Fruit fly (Drosophila melanogaster) whole organism, wandering third instar larva: ENCODE results near the gene Hr38.

ENCODE experiments used
- Abd-B ChIP-seq: fragments of >200 bp; optimal IDR thresholded peaks from 2 replicates; lab custom pipeline; 2017; ENCODE audit warnings: missing biosample characterization, missing genetic modification characterization
- CrebA ChIP-seq: fragments of 200-800 bp; sonication (Bioruptor generic); optimal IDR thresholded peaks from 2 replicates; lab custom pipeline; 2016; ENCODE audit warnings: missing biosample characterization, mild to moderate bottlenecking, missing genetic modification characterization, borderline replicate concordance
- Dfd ChIP-seq: fragments of >200 bp; optimal IDR thresholded peaks from 2 replicates; lab custom pipeline; 2017; ENCODE audit warnings: missing biosample characterization, missing genetic modification characterization
- GATAd ChIP-seq: sonication (Bioruptor generic); optimal IDR thresholded peaks from 2 replicates; lab custom pipeline; 2016; ENCODE audit warnings: missing biosample characterization, missing genetic modification characterization
- Hr78 ChIP-seq: fragments of >200 bp; optimal IDR thresholded peaks from 2 replicates; lab custom pipeline; 2017; ENCODE audit warnings: missing biosample characterization, missing genetic modification characterization
- Hr83 ChIP-seq: fragments of 200-300 bp; sonication (Bioruptor generic); optimal IDR thresholded peaks from 2 replicates; lab custom pipeline; 2016; ENCODE audit warnings: missing biosample characterization, mild to moderate bottlenecking, missing genetic modification characterization, moderate library complexity; ENCODE audit not compliant: poor library complexity, severe bottlenecking
- Jra ChIP-seq: sonication (Bioruptor generic); optimal IDR thresholded peaks from 2 replicates; lab custom pipeline; 2016; ENCODE audit warnings: missing biosample characterization, missing genetic modification characterization
- Myc ChIP-seq: fragments of >200 bp; optimal IDR thresholded peaks from 2 replicates; lab custom pipeline; 2017
- N ChIP-seq: fragments of >200 bp; optimal IDR thresholded peaks from 2 replicates; lab custom pipeline; 2018; ENCODE audit warnings: missing biosample characterization, missing external identifiers, missing genetic modification characterization
- OdsH ChIP-seq: fragments of 200-800 bp; sonication (Bioruptor generic); optimal IDR thresholded peaks from 2 replicates; lab custom pipeline; 2016; ENCODE audit warnings: missing biosample characterization, mild to moderate bottlenecking, missing genetic modification characterization
- Rel ChIP-seq, 2 experiments: fragments of 200-800 bp; sonication (Bioruptor generic) in 1 of 2; optimal IDR thresholded peaks; 2 replicates in 1 of 2; 3 replicates in 1 of 2; lab custom pipeline; 2016 to 2019; ENCODE audit warnings: mild to moderate bottlenecking in 2 of 2, missing biosample characterization in 2 of 2, missing genetic modification characterization in 2 of 2, moderate library complexity in 1 of 2
- Sp1 ChIP-seq: fragments of 200-800 bp; sonication (Bioruptor generic); optimal IDR thresholded peaks from 3 replicates; lab custom pipeline; 2019; ENCODE audit warnings: missing biosample characterization, mild to moderate bottlenecking, missing genetic modification characterization, moderate library complexity
- Vsx2 ChIP-seq: fragments of 200-300, 225-300 bp; sonication (Bioruptor generic); optimal IDR thresholded peaks from 2 replicates; lab custom pipeline; 2018; ENCODE audit warnings: missing biosample characterization, missing genetic modification characterization; ENCODE audit not compliant: partially characterized antibody
- br ChIP-seq: fragments of 200-800 bp; sonication (Bioruptor generic); optimal IDR thresholded peaks from 2 replicates; lab custom pipeline; 2016; ENCODE audit warnings: missing biosample characterization, missing genetic modification characterization
- brk ChIP-seq: fragments of 200-800 bp; sonication (Bioruptor generic); optimal IDR thresholded peaks from 2 replicates; lab custom pipeline; 2016; ENCODE audit warnings: missing biosample characterization, mild to moderate bottlenecking, missing genetic modification characterization
- dl ChIP-seq, 2 experiments: fragments of 175-275, 200-275 bp in 1 of 2; fragments of 200-275 bp in 1 of 2; sonication (Bioruptor generic); optimal IDR thresholded peaks; lab custom pipeline; 2018; ENCODE audit warnings: mild to moderate bottlenecking in 2 of 2, missing biosample characterization in 2 of 2, missing genetic modification characterization in 2 of 2, moderate library complexity in 2 of 2; ENCODE audit not compliant: partially characterized antibody in 2 of 2, insufficient read depth in 1 of 2
- dmrt93B ChIP-seq: fragments of 200-800 bp; sonication (Bioruptor generic); optimal IDR thresholded peaks from 2 replicates; lab custom pipeline; 2018; ENCODE audit warnings: missing biosample characterization, mild to moderate bottlenecking, missing genetic modification characterization
- dsf ChIP-seq: sonication (Bioruptor generic); optimal IDR thresholded peaks from 2 replicates; lab custom pipeline; 2016; ENCODE audit warnings: missing biosample characterization, missing genetic modification characterization, borderline replicate concordance
- ey ChIP-seq: fragments of 200-800 bp; sonication (Bioruptor generic); optimal IDR thresholded peaks from 2 replicates; lab custom pipeline; 2016; ENCODE audit warnings: missing biosample characterization, missing genetic modification characterization
- foxo ChIP-seq, 2 experiments: fragments of 200-800 bp; sonication (Bioruptor generic); optimal IDR thresholded peaks; 2 replicates in 1 of 2; 3 replicates in 1 of 2; lab custom pipeline; 2016 to 2017; ENCODE audit warnings: missing biosample characterization in 2 of 2, missing genetic modification characterization in 2 of 2
- fru ChIP-seq: fragments of 200-800 bp; sonication (Bioruptor generic); optimal IDR thresholded peaks from 3 replicates; lab custom pipeline; 2016; ENCODE audit warnings: missing biosample characterization, mild to moderate bottlenecking, missing genetic modification characterization
- h ChIP-seq: fragments of 200-800 bp; sonication (Bioruptor generic); optimal IDR thresholded peaks from 3 replicates; lab custom pipeline; 2016; ENCODE audit warnings: missing biosample characterization, mild to moderate bottlenecking, missing genetic modification characterization
- lola ChIP-seq: fragments of >200 bp; optimal IDR thresholded peaks from 2 replicates; lab custom pipeline; 2017; ENCODE audit warnings: missing biosample characterization, missing genetic modification characterization
- pan ChIP-seq: fragments of >200 bp; optimal IDR thresholded peaks from 2 replicates; lab custom pipeline; 2017
- psq ChIP-seq: fragments of 200-800 bp; sonication (Bioruptor generic); optimal IDR thresholded peaks from 3 replicates; lab custom pipeline; 2017; ENCODE audit warnings: missing biosample characterization, mild to moderate bottlenecking, missing genetic modification characterization, moderate library complexity
- rgr ChIP-seq: fragments of 200-800 bp; sonication (Bioruptor generic); optimal IDR thresholded peaks from 3 replicates; lab custom pipeline; 2016; ENCODE audit warnings: missing biosample characterization, mild to moderate bottlenecking, missing genetic modification characterization
- sage ChIP-seq: fragments of 200-800 bp; sonication (Bioruptor generic); optimal IDR thresholded peaks from 2 replicates; lab custom pipeline; 2016; ENCODE audit warnings: missing biosample characterization, mild to moderate bottlenecking, missing genetic modification characterization
- sv ChIP-seq: fragments of 200-800 bp; sonication (Bioruptor generic); optimal IDR thresholded peaks from 3 replicates; lab custom pipeline; 2016; ENCODE audit warnings: missing biosample characterization, missing genetic modification characterization
- tai ChIP-seq: sonication (Bioruptor generic); optimal IDR thresholded peaks from 2 replicates; lab custom pipeline; 2016; ENCODE audit warnings: missing biosample characterization, missing genetic modification characterization
- usp ChIP-seq: fragments of >200 bp; optimal IDR thresholded peaks from 2 replicates; lab custom pipeline; 2017; ENCODE audit warnings: missing biosample characterization, missing genetic modification characterization
- woc ChIP-seq: sonication (Bioruptor generic); optimal IDR thresholded peaks from 2 replicates; lab custom pipeline; 2016; ENCODE audit warnings: missing biosample characterization, mild to moderate bottlenecking, missing genetic modification characterization

Gene Hr38

DNA sequence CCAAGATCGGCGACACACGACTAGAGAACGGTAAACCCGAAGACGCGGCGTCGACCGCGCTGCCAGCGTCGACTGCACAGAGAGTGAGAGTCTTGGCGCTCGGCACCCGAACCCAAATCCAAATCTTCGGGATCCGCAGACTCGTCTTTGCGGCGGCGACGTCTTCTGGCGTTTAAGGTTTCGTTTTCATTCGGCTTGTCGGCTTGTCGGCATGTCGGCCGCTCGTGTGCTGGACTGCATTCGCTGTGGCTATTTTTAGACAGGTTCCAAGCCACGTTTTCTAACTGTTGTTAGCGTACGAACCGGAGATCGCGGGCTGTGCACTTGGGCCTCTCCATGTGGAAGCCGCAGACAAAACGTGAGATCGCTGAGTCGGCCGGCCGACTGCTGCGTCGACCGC is 1.7 kb upstream of the Hr38 start:
- TF ChIP-seq h (GFP tag; lab: Kevin White, UChicago) (peak; percentile 61), Rel (GFP tag; optimal IDR thresholded peaks at IDR 0.05; lab: Kevin White, UChicago) (peak; percentile 43), Rel (tag; optimal IDR thresholded peaks at IDR 0.05; lab: Kevin White, UChicago) (no peak), lola (no peak), br (peak; percentile 30), fru (GFP tag; lab: Kevin White, UChicago) (peak; percentile 9), Hr83 (GFP tag; lab: Kevin White, UChicago) (no peak), psq (no peak), brk (GFP tag; lab: Kevin White, UChicago) (peak; percentile 19), usp (GFP tag; lab: Kevin White, UChicago) (no peak), CrebA (peak; percentile 49), sv (GFP tag; lab: Kevin White, UChicago) (no peak), rgr (GFP tag; lab: Kevin White, UChicago) (peak; percentile 22)

dm6 chr2L:20705869-20706368 is 8.5 kb downstream of the Hr38 start:
- TF ChIP-seq dmrt93B (GFP tag; lab: Kevin White, UChicago) (no peak), fru (GFP tag; lab: Kevin White, UChicago) (no peak), Hr78 (GFP tag; lab: Kevin White, UChicago) (no peak), Abd-B (GFP tag; lab: Kevin White, UChicago) (no peak), Dfd (GFP tag; lab: Kevin White, UChicago) (no peak), woc (GFP tag; lab: Kevin White, UChicago) (no peak), Sp1 (no peak), tai (GFP tag; lab: Kevin White, UChicago) (no peak), usp (GFP tag; lab: Kevin White, UChicago) (no peak), lola (no peak), dl (GFP tag; optimal IDR thresholded peaks at IDR 0.05; lab: Kevin White, UChicago; ENCODE audit: insufficient read depth in 1 of 2, partially characterized antibody in 2 of 2) (no peak), foxo (GFP tag; optimal IDR thresholded peaks at IDR 0.05; lab: Kevin White, UChicago) (no peak), dsf (GFP tag; lab: Kevin White, UChicago) (no peak), N (no peak), Jra (GFP tag; lab: Kevin White, UChicago) (no peak), OdsH (GFP tag; lab: Kevin White, UChicago) (no peak)

- TF ChIP-seq Vsx2 (GFP tag; lab: Kevin White, UChicago), result no peak
- TF ChIP-seq fru (GFP tag; lab: Kevin White, UChicago), result no peak
- TF ChIP-seq CrebA, result no peak
- TF ChIP-seq foxo (GFP tag; optimal IDR thresholded peaks at IDR 0.05; lab: Kevin White, UChicago), result no peak
- TF ChIP-seq Hr78 (GFP tag; lab: Kevin White, UChicago), result no peak
- TF ChIP-seq rgr (GFP tag; lab: Kevin White, UChicago), result no peak
- no peak for TF ChIP-seq psq
- TF ChIP-seq N, result no peak
- TF ChIP-seq Myc (lab: Kevin White, UChicago), result no peak
- no peak for TF ChIP-seq GATAd
- no peak for TF ChIP-seq Hr83 (GFP tag; lab: Kevin White, UChicago)
- TF ChIP-seq lola, result no peak
- TF ChIP-seq sage (GFP tag; lab: Kevin White, UChicago), result no peak
- TF ChIP-seq Jra (GFP tag; lab: Kevin White, UChicago), result no peak
- TF ChIP-seq ey (GFP tag; lab: Kevin White, UChicago), result no peak
- no peak for TF ChIP-seq Sp1
- no peak for TF ChIP-seq dmrt93B (GFP tag; lab: Kevin White, UChicago)
- TF ChIP-seq Abd-B (GFP tag; lab: Kevin White, UChicago), result no peak
- TF ChIP-seq pan (lab: Kevin White, UChicago), result no peak
Observed at dm6 chr2L:20704511-20705266, 9.7 kb downstream of the Hr38 start.
